In genomic region chr2L:14070154-14070553, dm6 we compare ENCODE assay signal across 2 fruit fly cellular contexts.
A peak's percentile ranks its signal among the peaks of the same experiment; 100 is the strongest.
TF ChIP-seq lines count a peak whose summit lies in the region.

No protein-coding gene starts in this region.

TF ChIP-seq in whole organism, embryonic, 481 proteins besides CTCF, POLR2A, EP300 and RAD21 (continued from another document):
- TF ChIP-seq CG12659 (GFP tag; optimal IDR thresholded peaks at IDR 0.05; lab: Kevin White, UChicago) (no peak), klu (GFP tag; IDR thresholded peaks at IDR 0.05; lab: Robert Waterston, UW) (no peak), lab (GFP tag; optimal IDR thresholded peaks at IDR 0.05; lab: Kevin White, UChicago) (peak; percentile 10), zfh1 (GFP tag; IDR thresholded peaks at IDR 0.05; lab: Robert Waterston, UW) (no peak), stwl (tag; optimal IDR thresholded peaks at IDR 0.05; lab: Kevin White, UChicago) (no peak), CG18599 (GFP tag; optimal IDR thresholded peaks at IDR 0.05; lab: Kevin White, UChicago) (peak; percentile 12), ems (GFP tag; optimal IDR thresholded peaks at IDR 0.05; lab: Kevin White, UChicago) (no peak), peb (GFP tag; IDR thresholded peaks at IDR 0.05; lab: Robert Waterston, UW) (no peak), gcm (GFP tag; optimal IDR thresholded peaks at IDR 0.05; lab: Kevin White, UChicago) (no peak), CG17328 (GFP tag; IDR thresholded peaks at IDR 0.05; lab: Robert Waterston, UW) (no peak)

TF ChIP-seq in whole organism, prepupa, 60 proteins besides CTCF, POLR2A, EP300 and RAD21 (continued from another document):
- 0 out of 2 replicates have a peak, but pooled peaks have one; percentile 30 for TF ChIP-seq Gug (GFP tag; IDR thresholded peaks at IDR 0.05; lab: Robert Waterston, UW)
- no peak for TF ChIP-seq CG6792 (GFP tag; optimal IDR thresholded peaks at IDR 0.05; lab: Kevin White, UChicago)
- TF ChIP-seq pdm3 (GFP tag; optimal IDR thresholded peaks at IDR 0.05; lab: Kevin White, UChicago): peak; percentile 19
- TF ChIP-seq CG6163 (GFP tag; IDR thresholded peaks at IDR 0.05; lab: Robert Waterston, UW): peak; percentile 50; the same call in 2 of the 3 replicates
- no peak for TF ChIP-seq CG6854 (GFP tag; optimal IDR thresholded peaks at IDR 0.05; lab: Kevin White, UChicago)
- peak in 1 of 2 experiments; percentile 19 for TF ChIP-seq ss (GFP tag; optimal IDR thresholded peaks at IDR 0.05; lab: Kevin White, UChicago)
- TF ChIP-seq fd85E (GFP tag; optimal IDR thresholded peaks at IDR 0.05; lab: Kevin White, UChicago): no peak
- TF ChIP-seq CG11294 (GFP tag; IDR thresholded peaks at IDR 0.05; lab: Robert Waterston, UW): peak; percentile 51
- peak; percentile 35 for TF ChIP-seq spab (GFP tag; optimal IDR thresholded peaks at IDR 0.05; lab: Kevin White, UChicago)
- TF ChIP-seq CG8632 (GFP tag; optimal IDR thresholded peaks at IDR 0.05; lab: Kevin White, UChicago): peak; percentile 20
- no peak for TF ChIP-seq lz (GFP tag; optimal IDR thresholded peaks at IDR 0.05; lab: Kevin White, UChicago)
- TF ChIP-seq CG9139 (GFP tag; optimal IDR thresholded peaks at IDR 0.05; lab: Kevin White, UChicago): no peak
- no peak for TF ChIP-seq Hr39 (GFP tag; optimal IDR thresholded peaks at IDR 0.05; lab: Kevin White, UChicago)
- TF ChIP-seq Blimp-1 (GFP tag; optimal IDR thresholded peaks at IDR 0.05; lab: Kevin White, UChicago): no peak
- TF ChIP-seq Eip93F (GFP tag; optimal IDR thresholded peaks at IDR 0.05; lab: Kevin White, UChicago): no peak
- TF ChIP-seq CG32006 (GFP tag; optimal IDR thresholded peaks at IDR 0.05; lab: Kevin White, UChicago): peak; percentile 52
- 0 out of 2 replicates have a peak, but pooled peaks have one; percentile 45 for TF ChIP-seq CG15336 (GFP tag; IDR thresholded peaks at IDR 0.05; lab: Robert Waterston, UW)
- TF ChIP-seq Ets21C (GFP tag; optimal IDR thresholded peaks at IDR 0.05; lab: Kevin White, UChicago): no peak
- TF ChIP-seq CG16779 (tag; optimal IDR thresholded peaks at IDR 0.05; lab: Kevin White, UChicago): no peak
- TF ChIP-seq cyc (GFP tag; optimal IDR thresholded peaks at IDR 0.05; lab: Kevin White, UChicago): no peak
- peak; percentile 11 for TF ChIP-seq CG4318 (GFP tag; optimal IDR thresholded peaks at IDR 0.05; lab: Kevin White, UChicago)
- no peak for TF ChIP-seq Eip78C (GFP tag; lab: Kevin White, UChicago)
- TF ChIP-seq acj6 (GFP tag; optimal IDR thresholded peaks at IDR 0.05; lab: Kevin White, UChicago): peak; percentile 30
- no peak for TF ChIP-seq CG34406 (GFP tag; optimal IDR thresholded peaks at IDR 0.05; lab: Kevin White, UChicago)
- no peak for TF ChIP-seq CG3032 (tag; optimal IDR thresholded peaks at IDR 0.05; lab: Kevin White, UChicago)
- no peak for TF ChIP-seq dsx (GFP tag; optimal IDR thresholded peaks at IDR 0.05; lab: Kevin White, UChicago; ENCODE audit: poor library complexity, severe bottlenecking)
- TF ChIP-seq fkh (GFP tag; optimal IDR thresholded peaks at IDR 0.05; lab: Kevin White, UChicago): no peak
- no peak for TF ChIP-seq Sox102F (GFP tag; optimal IDR thresholded peaks at IDR 0.05; lab: Kevin White, UChicago)
- no peak for TF ChIP-seq topi (GFP tag; optimal IDR thresholded peaks at IDR 0.05; lab: Kevin White, UChicago)
- no peak for TF ChIP-seq fd59A (GFP tag; optimal IDR thresholded peaks at IDR 0.05; lab: Kevin White, UChicago)
- peak; percentile 34 for TF ChIP-seq Eip75B (GFP tag; optimal IDR thresholded peaks at IDR 0.05; lab: Kevin White, UChicago)
- no peak for TF ChIP-seq CG1621 (tag; optimal IDR thresholded peaks at IDR 0.05; lab: Kevin White, UChicago)
- no peak for TF ChIP-seq dac (GFP tag; optimal IDR thresholded peaks at IDR 0.05; lab: Kevin White, UChicago)
- no peak for TF ChIP-seq vri (GFP tag; optimal IDR thresholded peaks at IDR 0.05; lab: Kevin White, UChicago)
- peak; percentile 19 for TF ChIP-seq CG3919 (GFP tag; optimal IDR thresholded peaks at IDR 0.05; lab: Kevin White, UChicago)
- no peak for TF ChIP-seq esn (GFP tag; optimal IDR thresholded peaks at IDR 0.05; lab: Kevin White, UChicago)
TF ChIP-seq in whole organism, prepupa: peak in this region for 25.
